Fruit fly (Drosophila melanogaster) whole organism, prepupa: Measurements from ENCODE around the gene Irk1.

Experiments
- Blimp-1 ChIP-seq: fragments of 200-800 bp; sonication (Bioruptor generic); optimal IDR thresholded peaks from 3 replicates; lab custom pipeline; 2017; ENCODE audit warnings: missing biosample characterization, missing genetic modification characterization, mild to moderate bottlenecking, moderate library complexity, missing genetic modification reagents
- CG10669 ChIP-seq: fragments of 200-800 bp; sonication (Bioruptor generic); optimal IDR thresholded peaks from 3 replicates; lab custom pipeline; 2018; ENCODE audit warnings: missing biosample characterization, mild to moderate bottlenecking, missing genetic modification characterization, moderate library complexity
- CG11762 ChIP-seq: fragments of 200-800 bp; sonication (Bioruptor generic); optimal IDR thresholded peaks from 3 replicates; lab custom pipeline; 2016; ENCODE audit warnings: missing biosample characterization, missing genetic modification characterization; ENCODE audit not compliant: insufficient read depth
- CG15336 ChIP-seq: fragments of 200-800 bp; sonication (Bioruptor generic); IDR thresholded peaks from 2 replicates; pipeline ENCODE4 v1.3.6; 2022; ENCODE audit warnings: missing biosample characterization, missing genetic modification characterization
- CG1621 ChIP-seq: fragments of 200-800 bp; sonication (Bioruptor generic); optimal IDR thresholded peaks from 3 replicates; lab custom pipeline; 2018; ENCODE audit warnings: missing biosample characterization, mild to moderate bottlenecking, missing genetic modification characterization
- CG16779 ChIP-seq: fragments of 200-800 bp; sonication (Bioruptor generic); optimal IDR thresholded peaks from 3 replicates; lab custom pipeline; 2017; ENCODE audit warnings: missing biosample characterization, mild to moderate bottlenecking, missing genetic modification characterization
- CG31627 ChIP-seq: fragments of 200-800 bp; sonication (Bioruptor generic); optimal IDR thresholded peaks from 3 replicates; lab custom pipeline; 2016; ENCODE audit warnings: missing biosample characterization, missing genetic modification characterization
- CG34406 ChIP-seq: fragments of 200-800 bp; sonication (Bioruptor generic); optimal IDR thresholded peaks from 3 replicates; lab custom pipeline; 2016; ENCODE audit warnings: missing biosample characterization, missing genetic modification characterization
- CG3919 ChIP-seq: fragments of 200-800 bp; sonication (Bioruptor generic); optimal IDR thresholded peaks from 3 replicates; lab custom pipeline; 2016; ENCODE audit warnings: missing biosample characterization, missing genetic modification characterization
- CG6163 ChIP-seq: fragments of 200-800 bp; sonication (Bioruptor generic); IDR thresholded peaks from 3 replicates; pipeline ENCODE4 v1.3.6; 2022; ENCODE audit warnings: missing biosample characterization, missing genetic modification characterization
- CG6792 ChIP-seq: fragments of 200-800 bp; sonication (Bioruptor generic); optimal IDR thresholded peaks from 3 replicates; lab custom pipeline; 2016; ENCODE audit warnings: missing biosample characterization, missing genetic modification characterization
- CG7368 ChIP-seq: fragments of 200-800 bp; sonication (Bioruptor generic); optimal IDR thresholded peaks from 3 replicates; lab custom pipeline; 2016; ENCODE audit warnings: missing biosample characterization, missing genetic modification characterization
- CG8319 ChIP-seq: fragments of 200-800 bp; sonication (Bioruptor generic); optimal IDR thresholded peaks from 3 replicates; lab custom pipeline; 2016; ENCODE audit warnings: missing biosample characterization, missing genetic modification characterization
- CG8632 ChIP-seq: fragments of 200-800 bp; sonication (Bioruptor generic); optimal IDR thresholded peaks from 3 replicates; lab custom pipeline; 2016; ENCODE audit warnings: missing biosample characterization, missing genetic modification characterization
- CG9139 ChIP-seq: fragments of 200-800 bp; sonication (Bioruptor generic); optimal IDR thresholded peaks from 3 replicates; lab custom pipeline; 2017; ENCODE audit warnings: missing biosample characterization, mild to moderate bottlenecking, missing genetic modification characterization
- Eip75B ChIP-seq: fragments of 200-800 bp; sonication (Bioruptor generic); optimal IDR thresholded peaks from 3 replicates; lab custom pipeline; 2016; ENCODE audit warnings: missing biosample characterization, missing genetic modification characterization
- Eip78C ChIP-seq: fragments of 200-800 bp; sonication (Bioruptor generic); peaks from one replicate; lab custom pipeline; 2016; ENCODE audit warnings: missing biosample characterization, missing genetic modification characterization
- Ets21C ChIP-seq: fragments of 200-800 bp; sonication (Bioruptor generic); optimal IDR thresholded peaks from 3 replicates; lab custom pipeline; 2016; ENCODE audit warnings: missing biosample characterization, missing genetic modification characterization
- Hr38 ChIP-seq: sonication (Bioruptor generic); optimal IDR thresholded peaks from 2 replicates; lab custom pipeline; 2016; ENCODE audit warnings: missing biosample characterization, missing genetic modification characterization
- Hr39 ChIP-seq: fragments of 200-800 bp; sonication (Bioruptor generic); optimal IDR thresholded peaks from 2 replicates; lab custom pipeline; 2016; ENCODE audit warnings: missing biosample characterization, missing genetic modification characterization
- Hr4 ChIP-seq: fragments of 200-800 bp; sonication (Bioruptor generic); optimal IDR thresholded peaks from 3 replicates; lab custom pipeline; 2016; ENCODE audit warnings: missing biosample characterization, missing genetic modification characterization
- Smox ChIP-seq: fragments of 200-800 bp; sonication (Bioruptor generic); optimal IDR thresholded peaks from 3 replicates; lab custom pipeline; 2016; ENCODE audit warnings: missing biosample characterization, missing genetic modification characterization
- Sox102F ChIP-seq: fragments of 200-800 bp; sonication (Bioruptor generic); optimal IDR thresholded peaks from 2 replicates; lab custom pipeline; 2016; ENCODE audit warnings: missing biosample characterization, mild to moderate bottlenecking, missing genetic modification characterization
- achi ChIP-seq: fragments of 200-800 bp; sonication (Bioruptor generic); optimal IDR thresholded peaks from 3 replicates; lab custom pipeline; 2016; ENCODE audit warnings: missing biosample characterization, missing genetic modification characterization
- acj6 ChIP-seq: fragments of 200-800 bp; sonication (Bioruptor generic); optimal IDR thresholded peaks from 3 replicates; lab custom pipeline; 2016; ENCODE audit warnings: missing biosample characterization, missing genetic modification characterization
- dac ChIP-seq: fragments of 200-800 bp; sonication (Bioruptor generic); optimal IDR thresholded peaks from 2 replicates; lab custom pipeline; 2017; ENCODE audit warnings: missing biosample characterization, mild to moderate bottlenecking, missing genetic modification characterization
- esn ChIP-seq: fragments of 200-800 bp; sonication (Bioruptor generic); optimal IDR thresholded peaks from 2 replicates; lab custom pipeline; 2016; ENCODE audit warnings: missing biosample characterization, mild to moderate bottlenecking, missing genetic modification characterization, moderate library complexity
- fd59A ChIP-seq: fragments of 200-800 bp; sonication (Bioruptor generic); optimal IDR thresholded peaks from 2 replicates; lab custom pipeline; 2017; ENCODE audit warnings: missing biosample characterization, mild to moderate bottlenecking, missing genetic modification characterization, missing genetic modification reagents
- fkh ChIP-seq: fragments of 200-800 bp; sonication (Bioruptor generic); optimal IDR thresholded peaks from 3 replicates; lab custom pipeline; 2017; ENCODE audit warnings: missing biosample characterization, mild to moderate bottlenecking, missing genetic modification characterization, moderate library complexity
- lz ChIP-seq: fragments of 200-800 bp; sonication (Bioruptor generic); optimal IDR thresholded peaks from 3 replicates; lab custom pipeline; 2016; ENCODE audit warnings: missing biosample characterization, missing genetic modification characterization
- pdm3 ChIP-seq: fragments of 200-800 bp; sonication (Bioruptor generic); optimal IDR thresholded peaks from 3 replicates; lab custom pipeline; 2016; ENCODE audit warnings: missing biosample characterization, missing genetic modification characterization
- svp ChIP-seq: fragments of 200-800 bp; sonication (Bioruptor generic); peaks from one replicate; lab custom pipeline; 2016; ENCODE audit warnings: missing biosample characterization, missing genetic modification characterization
- topi ChIP-seq: fragments of 200-800 bp; sonication (Bioruptor generic); optimal IDR thresholded peaks from 3 replicates; lab custom pipeline; 2016; ENCODE audit warnings: missing biosample characterization, missing genetic modification characterization
- vri ChIP-seq: fragments of 200-800 bp; sonication (Bioruptor generic); optimal IDR thresholded peaks from 3 replicates; lab custom pipeline; 2016; ENCODE audit warnings: missing biosample characterization, mild to moderate bottlenecking, missing genetic modification characterization

Gene Irk1

dm6 chr3R:23127796-23128195, 40.3 kb upstream of the Irk1 start, which contains the start of gene CG31457:
CG31457 (minus strand) TSS chr3R:23127981.
- peak; percentile 24 for TF ChIP-seq fkh (GFP tag; lab: Kevin White, UChicago)
- TF ChIP-seq Hr39 (GFP tag; lab: Kevin White, UChicago): peak; percentile 0
- TF ChIP-seq Eip78C: peak; percentile 4
- peak; percentile 15 for TF ChIP-seq esn (GFP tag; lab: Kevin White, UChicago)
- no peak for TF ChIP-seq Eip75B

dm6 chr3R:23129617-23130016, 38.5 kb upstream of the Irk1 start:
- TF ChIP-seq CG8319 (GFP tag; lab: Kevin White, UChicago) (no peak), Smox (GFP tag; lab: Kevin White, UChicago) (no peak), CG8632 (no peak), CG15336 (GFP tag; lab: Robert Waterston, UW) (no peak), CG31627 (GFP tag; lab: Kevin White, UChicago) (no peak), CG7368 (GFP tag; lab: Kevin White, UChicago) (no peak), Hr4 (GFP tag; lab: Kevin White, UChicago) (no peak), CG9139 (no peak), Eip78C (no peak), CG6792 (no peak), topi (GFP tag; lab: Kevin White, UChicago) (no peak), CG34406 (GFP tag; lab: Kevin White, UChicago) (no peak), CG16779 (tag; lab: Kevin White, UChicago) (no peak), Blimp-1 (GFP tag; lab: Kevin White, UChicago) (no peak), acj6 (no peak), svp (GFP tag; lab: Kevin White, UChicago) (no peak)

- TF ChIP-seq CG1621 (tag; lab: Kevin White, UChicago) (no peak), lz (GFP tag; lab: Kevin White, UChicago) (no peak), Hr38 (GFP tag; lab: Kevin White, UChicago) (no peak), fd59A (GFP tag; lab: Kevin White, UChicago) (no peak), CG10669 (GFP tag; lab: Kevin White, UChicago) (no peak), pdm3 (no peak), CG6792 (no peak), CG3919 (GFP tag; lab: Kevin White, UChicago) (no peak), esn (GFP tag; lab: Kevin White, UChicago) (no peak), CG31627 (GFP tag; lab: Kevin White, UChicago) (no peak), CG6163 (GFP tag; lab: Robert Waterston, UW) (no peak)
- TF ChIP-seq, all 60 proteins: peak for 0
These were observed 37.9 kb upstream of the Irk1 start for dm6 chr3R:23130181-23130580.

- TF ChIP-seq vri (GFP tag; lab: Kevin White, UChicago) (no peak), Hr38 (GFP tag; lab: Kevin White, UChicago) (no peak), CG11762 (GFP tag; lab: Kevin White, UChicago) (no peak), dac (GFP tag; lab: Kevin White, UChicago) (no peak), CG1621 (tag; lab: Kevin White, UChicago) (no peak), fkh (GFP tag; lab: Kevin White, UChicago) (no peak), Ets21C (no peak), CG10669 (GFP tag; lab: Kevin White, UChicago) (no peak), CG15336 (GFP tag; lab: Robert Waterston, UW) (no peak), achi (GFP tag; lab: Kevin White, UChicago) (no peak), CG34406 (GFP tag; lab: Kevin White, UChicago) (no peak), CG7368 (GFP tag; lab: Kevin White, UChicago) (no peak), topi (GFP tag; lab: Kevin White, UChicago) (no peak), Sox102F (GFP tag; lab: Kevin White, UChicago) (no peak)
- TF ChIP-seq, all 60 proteins: peak for 0
These were observed 37.2 kb upstream of the Irk1 start for dm6 chr3R:23130884-23131283.
